Worm (Caenorhabditis elegans) whole organism, early embryonic: ENCODE data around the gene C45B2.3.

Source experiments
- flt-1 ChIP-seq: fragments of 200-800 bp; sonication (Bioruptor generic); IDR thresholded peaks from 2 replicates; pipeline ENCODE4 v1.3.6; 2022; ENCODE audit warnings: missing genetic modification characterization, missing compliant biosample characterization
- hmg-4 ChIP-seq: fragments of 200-800 bp; sonication (Bioruptor generic); optimal IDR thresholded peaks from 2 replicates; lab custom pipeline; 2018; ENCODE audit warnings: mild to moderate bottlenecking, missing genetic modification characterization, missing compliant biosample characterization
- tbx-37 ChIP-seq: fragments of 200-800 bp; sonication (Bioruptor generic); conservative IDR thresholded peaks from 2 replicates; pipeline ENCODE4 v1.3.6; 2022; ENCODE audit warnings: missing genetic modification reagents, missing genetic modification characterization, missing compliant biosample characterization
- tra-4 ChIP-seq: sonication (generic microtip); optimal IDR thresholded peaks from 2 replicates; lab custom pipeline; 2017; ENCODE audit warnings: missing genetic modification characterization, missing compliant biosample characterization

- TF ChIP-seq hmg-4 (no peak), flt-1 (GFP tag; lab: Robert Waterston, UW) (no peak), tra-4 (tag; lab: Kevin White, UChicago) (no peak), tbx-37 (GFP tag; lab: Robert Waterston, UW) (no peak)
Observed at ce11 chrX:6109288-6109770, 26.6 kb downstream of the C45B2.3 start, which contains the start of gene kynu-1.
